Worm (Caenorhabditis elegans): ENCODE results near the gene cah-4.

The cah-4 gene

DNA sequence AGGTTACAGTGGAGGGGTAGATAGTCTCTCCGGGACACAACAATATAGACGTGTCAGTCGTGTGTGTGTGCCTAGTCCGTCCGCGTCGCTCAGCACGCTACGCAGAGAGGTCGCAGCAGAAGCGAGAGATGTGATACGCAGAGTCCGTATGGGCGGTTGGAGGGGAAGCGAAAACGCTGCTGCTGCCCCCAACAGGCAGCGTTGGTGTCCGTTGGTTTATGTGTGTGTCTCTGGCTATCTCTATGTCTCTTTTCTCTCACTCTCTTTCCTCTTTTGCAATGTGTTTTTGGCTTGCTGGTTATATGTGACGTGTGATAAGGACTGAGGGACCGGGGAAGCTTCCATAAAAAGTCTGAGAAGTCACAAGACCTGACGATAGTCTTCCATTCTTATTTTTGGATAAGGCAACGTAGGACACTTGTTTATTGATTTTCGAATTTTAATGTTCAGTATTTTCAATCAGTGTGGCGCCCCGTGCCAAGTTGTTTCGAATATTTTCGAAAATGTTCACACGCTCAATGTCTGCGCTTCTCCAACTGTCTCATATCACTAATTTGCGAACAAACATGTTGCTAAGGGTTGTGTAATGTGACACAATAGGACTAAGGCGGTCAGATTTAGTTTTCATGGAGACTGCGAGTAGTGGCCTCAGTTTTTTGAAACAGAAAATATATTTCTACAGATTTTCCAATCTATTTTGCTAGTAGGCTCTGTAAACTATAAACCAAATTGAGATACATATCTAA, 14.9 kb upstream of the cah-4 start, which contains the start of gene pab-2:
Gene pab-2 (minus strand): TSS at position 69 of the 746 bp plus-strand sequence.
- TF ChIP-seq ztf-6 (GFP tag; IDR thresholded peaks at IDR 0.05) (no peak), rpc-1 (optimal IDR thresholded peaks at IDR 0.05) (no peak), rpc-1 (tag; optimal IDR thresholded peaks at IDR 0.05) (no peak), fkh-3 (tag; optimal IDR thresholded peaks at IDR 0.05) (no peak), unc-62 (GFP tag; optimal IDR thresholded peaks at IDR 0.05) (no peak), ceh-91 (GFP tag; IDR thresholded peaks at IDR 0.05) (no peak), nhr-80 (tag; optimal IDR thresholded peaks at IDR 0.05) (peak; percentile 97), let-607 (tag; optimal IDR thresholded peaks at IDR 0.05) (peak; percentile 84 to 85), sdz-38 (tag; optimal IDR thresholded peaks at IDR 0.05) (no peak), athp-1 (tag; optimal IDR thresholded peaks at IDR 0.05) (no peak), F52B5.7 (tag; optimal IDR thresholded peaks at IDR 0.05) (no peak), mcd-1 (GFP tag; IDR thresholded peaks at IDR 0.05) (peak; percentile 65), repo-1 (tag; optimal IDR thresholded peaks at IDR 0.05) (no peak), dox-1 (GFP tag; IDR thresholded peaks at IDR 0.05) (peak; percentile 74), let-526 (GFP tag; IDR thresholded peaks at IDR 0.05) (peak; percentile 54; the same call in 1 of the 2 replicates), tlf-1 (GFP tag; optimal IDR thresholded peaks at IDR 0.05) (peak; percentile 11), lin-35 (GFP tag; optimal IDR thresholded peaks at IDR 0.05) (peak in 1 of 3 experiments; percentile 44), zim-3 (tag; optimal IDR thresholded peaks at IDR 0.05) (no peak), ceh-27 (GFP tag; optimal IDR thresholded peaks at IDR 0.05) (peak; percentile 55), B0336.3 (GFP tag; IDR thresholded peaks at IDR 0.05) (peak; percentile 56; the same call in 1 of the 2 replicates), ekl-4 (GFP tag; IDR thresholded peaks at IDR 0.05) (no peak), F37B4.10 (GFP tag; IDR thresholded peaks at IDR 0.05) (0 out of 2 replicates have a peak, but pooled peaks have one; percentile 43), K11D2.4 (GFP tag; IDR thresholded peaks at IDR 0.05) (peak; percentile 63; the same call in 1 of the 2 replicates), egl-44 (GFP tag; IDR thresholded peaks at IDR 0.05) (peak; percentile 71; the same call in 1 of the 2 replicates), Y56A3A.18 (GFP tag; IDR thresholded peaks at IDR 0.05) (0 out of 2 replicates have a peak, but pooled peaks have one; percentile 49), snpc-4 (GFP tag; optimal IDR thresholded peaks at IDR 0.05) (no peak), snpc-4 (tag; optimal IDR thresholded peaks at IDR 0.05) (peak in 3 of 4 experiments; percentile 22 to 50 (median 41)), lir-1 (GFP tag; conservative IDR thresholded peaks at IDR 0.05) (no peak), T26A5.8 (tag; optimal IDR thresholded peaks at IDR 0.05) (no peak), akir-1 (GFP tag; optimal IDR thresholded peaks at IDR 0.05) (peak; percentile 69), hmg-20 (GFP tag; IDR thresholded peaks at IDR 0.05) (no peak), lin-40 (tag; optimal IDR thresholded peaks at IDR 0.05) (peak; percentile 79), lsl-1 (GFP tag; optimal IDR thresholded peaks at IDR 0.05) (no peak), bed-1 (GFP tag; IDR thresholded peaks at IDR 0.05) (no peak), cebp-2 (GFP tag; IDR thresholded peaks at IDR 0.05) (0 out of 2 replicates have a peak, but pooled peaks have one; percentile 84), somi-1 (GFP tag; optimal IDR thresholded peaks at IDR 0.05) (peak; percentile 28), ztf-18 (tag; optimal IDR thresholded peaks at IDR 0.05) (peak; percentile 17), F39B2.1 (GFP tag; IDR thresholded peaks at IDR 0.05) (no peak), nhr-179 (tag; optimal IDR thresholded peaks at IDR 0.05) (no peak), Y53G8AR.9 (GFP tag; conservative IDR thresholded peaks at IDR 0.05) (0 out of 2 replicates have a peak, but pooled peaks have one; percentile 59), C06A6.2 (GFP tag; conservative IDR thresholded peaks at IDR 0.05) (no peak; the same call in 1 of the 2 replicates), D2030.7 (GFP tag; IDR thresholded peaks at IDR 0.05) (no peak), ZK185.1 (tag; optimal IDR thresholded peaks at IDR 0.05; ENCODE audit: poor library complexity, severe bottlenecking) (peak; percentile 46), T07F8.4 (tag; optimal IDR thresholded peaks at IDR 0.05) (no peak), egrh-3 (GFP tag; IDR thresholded peaks at IDR 0.05) (peak; percentile 58), madf-10 (tag; optimal IDR thresholded peaks at IDR 0.05) (peak; percentile 53), attf-5 (GFP tag; optimal IDR thresholded peaks at IDR 0.05) (peak; percentile 53), madf-6 (GFP tag; IDR thresholded peaks at IDR 0.05) (peak; percentile 30; the same call in 1 of the 2 replicates)
